Fruit fly (Drosophila melanogaster) whole organism, prepupa: ENCODE results near the gene rasp.

Experiments used
- Blimp-1 ChIP-seq: fragments of 200-800 bp; sonication (Bioruptor generic); optimal IDR thresholded peaks from 3 replicates; lab custom pipeline; 2017; ENCODE audit warnings: missing biosample characterization, missing genetic modification characterization, mild to moderate bottlenecking, moderate library complexity, missing genetic modification reagents
- CG11762 ChIP-seq: fragments of 200-800 bp; sonication (Bioruptor generic); optimal IDR thresholded peaks from 3 replicates; lab custom pipeline; 2016; ENCODE audit warnings: missing biosample characterization, missing genetic modification characterization; ENCODE audit not compliant: insufficient read depth
- CG16779 ChIP-seq: fragments of 200-800 bp; sonication (Bioruptor generic); optimal IDR thresholded peaks from 3 replicates; lab custom pipeline; 2017; ENCODE audit warnings: missing biosample characterization, mild to moderate bottlenecking, missing genetic modification characterization
- CG3919 ChIP-seq: fragments of 200-800 bp; sonication (Bioruptor generic); optimal IDR thresholded peaks from 3 replicates; lab custom pipeline; 2016; ENCODE audit warnings: missing biosample characterization, missing genetic modification characterization
- CG6854 ChIP-seq: fragments of 200-800 bp; sonication (Bioruptor generic); optimal IDR thresholded peaks from 2 replicates; lab custom pipeline; 2017; ENCODE audit warnings: missing biosample characterization, mild to moderate bottlenecking, missing genetic modification characterization
- CG8632 ChIP-seq: fragments of 200-800 bp; sonication (Bioruptor generic); optimal IDR thresholded peaks from 3 replicates; lab custom pipeline; 2016; ENCODE audit warnings: missing biosample characterization, missing genetic modification characterization
- CG9139 ChIP-seq: fragments of 200-800 bp; sonication (Bioruptor generic); optimal IDR thresholded peaks from 3 replicates; lab custom pipeline; 2017; ENCODE audit warnings: missing biosample characterization, mild to moderate bottlenecking, missing genetic modification characterization
- OdsH ChIP-seq: fragments of 200-800 bp; sonication (Bioruptor generic); optimal IDR thresholded peaks from 3 replicates; lab custom pipeline; 2016; ENCODE audit warnings: missing biosample characterization, missing genetic modification characterization
- esn ChIP-seq: fragments of 200-800 bp; sonication (Bioruptor generic); optimal IDR thresholded peaks from 2 replicates; lab custom pipeline; 2016; ENCODE audit warnings: missing biosample characterization, mild to moderate bottlenecking, missing genetic modification characterization, moderate library complexity
- fd59A ChIP-seq: fragments of 200-800 bp; sonication (Bioruptor generic); optimal IDR thresholded peaks from 2 replicates; lab custom pipeline; 2017; ENCODE audit warnings: missing biosample characterization, mild to moderate bottlenecking, missing genetic modification characterization, missing genetic modification reagents
- fd85E ChIP-seq: fragments of 200-800 bp; sonication (Bioruptor generic); optimal IDR thresholded peaks from 3 replicates; lab custom pipeline; 2016; ENCODE audit warnings: missing biosample characterization, missing genetic modification characterization
- salr ChIP-seq, 2 experiments: fragments of 200-800 bp; sonication (Bioruptor generic); optimal IDR thresholded peaks; 3 replicates each; lab custom pipeline; 2016 to 2018; ENCODE audit warnings: missing biosample characterization in 2 of 2, missing genetic modification characterization in 2 of 2, mild to moderate bottlenecking in 1 of 2
- vri ChIP-seq: fragments of 200-800 bp; sonication (Bioruptor generic); optimal IDR thresholded peaks from 3 replicates; lab custom pipeline; 2016; ENCODE audit warnings: missing biosample characterization, mild to moderate bottlenecking, missing genetic modification characterization

dm6 chr3L:3162584-3162983 lies 604 bp downstream of the rasp start:
- TF ChIP-seq CG9139 (GFP tag; lab: Kevin White, UChicago) (no peak), Blimp-1 (no peak), CG16779 (no peak), CG3919 (GFP tag; lab: Kevin White, UChicago) (no peak), CG11762 (GFP tag; lab: Kevin White, UChicago) (no peak), OdsH (no peak), fd59A (GFP tag; lab: Kevin White, UChicago) (no peak), vri (GFP tag; lab: Kevin White, UChicago) (no peak), salr (GFP tag; optimal IDR thresholded peaks at IDR 0.05; lab: Kevin White, UChicago) (no peak), CG8632 (no peak), CG6854 (no peak), fd85E (GFP tag; lab: Kevin White, UChicago) (no peak), esn (GFP tag; lab: Kevin White, UChicago) (no peak)
